Worm (Caenorhabditis elegans) whole organism, early embryonic: Measurements from ENCODE around the gene C35C5.9.

Experiments used
- B0310.2 ChIP-seq: sonication (generic microtip); optimal IDR thresholded peaks from 2 replicates; lab custom pipeline; 2016; ENCODE audit warnings: mild to moderate bottlenecking, missing genetic modification characterization, missing compliant biosample characterization
- aly-1 ChIP-seq: sonication (generic microtip); optimal IDR thresholded peaks from 2 replicates; lab custom pipeline; 2016; ENCODE audit warnings: missing genetic modification characterization, missing compliant biosample characterization
- ama-1 ChIP-seq: fragments of 150-350 bp; optimal IDR thresholded peaks from 2 replicates; lab custom pipeline; 2014
- ceh-36 ChIP-seq: sonication (generic microtip); optimal IDR thresholded peaks from 2 replicates; lab custom pipeline; 2016; ENCODE audit warnings: missing genetic modification characterization, inconsistent platforms, missing compliant biosample characterization
- flt-1 ChIP-seq: fragments of 200-800 bp; sonication (Bioruptor generic); IDR thresholded peaks from 2 replicates; pipeline ENCODE4 v1.3.6; 2022; ENCODE audit warnings: missing genetic modification characterization, missing compliant biosample characterization
- hmg-4 ChIP-seq: fragments of 200-800 bp; sonication (Bioruptor generic); optimal IDR thresholded peaks from 2 replicates; lab custom pipeline; 2018; ENCODE audit warnings: mild to moderate bottlenecking, missing genetic modification characterization, missing compliant biosample characterization
- hnd-1 ChIP-seq: sonication (generic microtip); optimal IDR thresholded peaks from 2 replicates; lab custom pipeline; 2016; ENCODE audit warnings: missing genetic modification characterization, missing compliant biosample characterization
- pes-1 ChIP-seq: fragments of 200-800 bp; sonication (Bioruptor generic); IDR thresholded peaks from 2 replicates; pipeline ENCODE4 v1.3.6; 2022; ENCODE audit warnings: missing genetic modification reagents, missing genetic modification characterization, missing compliant biosample characterization
- tbx-11 ChIP-seq: fragments of 200-800 bp; sonication (Bioruptor generic); IDR thresholded peaks from 2 replicates; pipeline ENCODE4 v1.3.6; 2022; ENCODE audit warnings: missing genetic modification characterization, missing compliant biosample characterization
- tbx-37 ChIP-seq: fragments of 200-800 bp; sonication (Bioruptor generic); conservative IDR thresholded peaks from 2 replicates; pipeline ENCODE4 v1.3.6; 2022; ENCODE audit warnings: missing genetic modification reagents, missing genetic modification characterization, missing compliant biosample characterization
- tra-4 ChIP-seq: sonication (generic microtip); optimal IDR thresholded peaks from 2 replicates; lab custom pipeline; 2017; ENCODE audit warnings: missing genetic modification characterization, missing compliant biosample characterization

- TF ChIP-seq ama-1 (lab: Kevin White, UChicago) (no peak), B0310.2 (tag; lab: Kevin White, UChicago) (no peak), tra-4 (tag; lab: Kevin White, UChicago) (no peak), tbx-11 (GFP tag; lab: Robert Waterston, UW) (no peak), pes-1 (GFP tag; lab: Robert Waterston, UW) (no peak), flt-1 (GFP tag; lab: Robert Waterston, UW) (no peak), hmg-4 (GFP tag; lab: Kevin White, UChicago) (no peak), tbx-37 (GFP tag; lab: Robert Waterston, UW) (no peak), ceh-36 (no peak), aly-1 (tag; lab: Kevin White, UChicago) (no peak), hnd-1 (tag; lab: Kevin White, UChicago) (no peak)
These were observed 5.3 kb downstream of the C35C5.9 start for ce11 chrX:11541690-11542089.
